Fruit fly (Drosophila melanogaster) whole organism, pupa: ENCODE measurements around the gene CG10516.

Source experiments
- CG10348 ChIP-seq: fragments of 200-800 bp; sonication (Bioruptor generic); IDR thresholded peaks from 2 replicates; pipeline ENCODE4 v1.3.6; 2022; ENCODE audit warnings: missing biosample characterization, missing genetic modification characterization
- CG12605 ChIP-seq: fragments of 200-800 bp; sonication (Bioruptor generic); IDR thresholded peaks from 2 replicates; pipeline ENCODE4 v1.3.6; 2022; ENCODE audit warnings: missing biosample characterization, missing genetic modification characterization
- CG13204 ChIP-seq: fragments of 200-800 bp; sonication (Bioruptor generic); optimal IDR thresholded peaks from 2 replicates; lab custom pipeline; 2018; ENCODE audit warnings: missing biosample characterization, mild to moderate bottlenecking, missing genetic modification characterization, moderate library complexity
- CG14655 ChIP-seq: fragments of 200-800 bp; sonication (Bioruptor generic); optimal IDR thresholded peaks from 3 replicates; lab custom pipeline; 2017; ENCODE audit warnings: mild to moderate bottlenecking, missing biosample characterization, missing genetic modification reagents, missing genetic modification characterization
- CG15710 ChIP-seq: fragments of 200-800 bp; sonication (Bioruptor generic); optimal IDR thresholded peaks from 2 replicates; lab custom pipeline; 2018; ENCODE audit warnings: missing biosample characterization, mild to moderate bottlenecking, missing genetic modification characterization, moderate library complexity
- CG17806 ChIP-seq: fragments of 200-800 bp; sonication (Bioruptor generic); optimal IDR thresholded peaks from 2 replicates; lab custom pipeline; 2018; ENCODE audit warnings: missing biosample characterization, mild to moderate bottlenecking, missing genetic modification characterization, moderate library complexity
- CG32121 ChIP-seq: fragments of 200-800 bp; sonication (Bioruptor generic); IDR thresholded peaks from 2 replicates; pipeline ENCODE4 v1.3.6; 2022; ENCODE audit warnings: missing biosample characterization, missing genetic modification characterization
- CG34367 ChIP-seq: fragments of 200-800 bp; sonication (Bioruptor generic); optimal IDR thresholded peaks from 2 replicates; lab custom pipeline; 2018; ENCODE audit warnings: missing biosample characterization, mild to moderate bottlenecking, missing genetic modification characterization
- CG4496 ChIP-seq: fragments of 200-800 bp; sonication (Bioruptor generic); IDR thresholded peaks from 3 replicates; pipeline ENCODE4 v1.3.6; 2022; ENCODE audit warnings: missing biosample characterization, missing genetic modification characterization
- CG8159 ChIP-seq: fragments of 200-800 bp; sonication (Bioruptor generic); optimal IDR thresholded peaks from 3 replicates; lab custom pipeline; 2018; ENCODE audit warnings: missing biosample characterization, mild to moderate bottlenecking, missing genetic modification characterization, moderate library complexity
- CG8301 ChIP-seq: fragments of 200-800 bp; sonication (Bioruptor generic); optimal IDR thresholded peaks from 2 replicates; lab custom pipeline; 2018; ENCODE audit warnings: missing biosample characterization, mild to moderate bottlenecking, missing genetic modification characterization
- CG9948 ChIP-seq: fragments of 200-800 bp; sonication (Bioruptor generic); optimal IDR thresholded peaks from 2 replicates; lab custom pipeline; 2018; ENCODE audit warnings: missing biosample characterization, mild to moderate bottlenecking, missing genetic modification characterization, moderate library complexity
- D1 ChIP-seq: fragments of 200-800 bp; sonication (Bioruptor generic); optimal IDR thresholded peaks from 2 replicates; lab custom pipeline; 2018; ENCODE audit warnings: missing biosample characterization, mild to moderate bottlenecking, missing genetic modification characterization, moderate library complexity
- EcR ChIP-seq: fragments of 200-800 bp; sonication (Bioruptor generic); optimal IDR thresholded peaks from 3 replicates; lab custom pipeline; 2019; ENCODE audit warnings: missing biosample characterization, missing genetic modification characterization, mild to moderate bottlenecking, moderate library complexity, missing genetic modification reagents
- Ets98B ChIP-seq: fragments of 200-800 bp; sonication (Bioruptor generic); IDR thresholded peaks from 2 replicates; pipeline ENCODE4 v1.3.6; 2022; ENCODE audit warnings: missing biosample characterization, missing genetic modification characterization
- Pif1A ChIP-seq: fragments of 200-800 bp; sonication (Bioruptor generic); optimal IDR thresholded peaks from 3 replicates; lab custom pipeline; 2016; ENCODE audit warnings: missing biosample characterization, missing genetic modification characterization
- Pif1B ChIP-seq: fragments of 200-800 bp; sonication (Bioruptor generic); optimal IDR thresholded peaks from 3 replicates; lab custom pipeline; 2016; ENCODE audit warnings: missing biosample characterization, missing genetic modification characterization
- Snoo ChIP-seq: fragments of 200-800 bp; sonication (Bioruptor generic); optimal IDR thresholded peaks from 3 replicates; lab custom pipeline; 2017; ENCODE audit warnings: missing biosample characterization, mild to moderate bottlenecking, missing genetic modification characterization, inconsistent platforms
- fd96Ca ChIP-seq: fragments of 200-800 bp; sonication (Bioruptor generic); IDR thresholded peaks from 3 replicates; pipeline ENCODE4 v1.3.6; 2022; ENCODE audit warnings: missing biosample characterization, missing genetic modification characterization
- gl ChIP-seq: fragments of 200-800 bp; sonication (Bioruptor generic); optimal IDR thresholded peaks from 2 replicates; lab custom pipeline; 2018; ENCODE audit warnings: missing biosample characterization, mild to moderate bottlenecking, missing genetic modification characterization
- rn ChIP-seq: fragments of 200-800 bp; sonication (Bioruptor generic); IDR thresholded peaks from 2 replicates; pipeline ENCODE4 v1.3.6; 2022; ENCODE audit warnings: missing biosample characterization, missing genetic modification characterization

The CG10516 gene

DNA sequence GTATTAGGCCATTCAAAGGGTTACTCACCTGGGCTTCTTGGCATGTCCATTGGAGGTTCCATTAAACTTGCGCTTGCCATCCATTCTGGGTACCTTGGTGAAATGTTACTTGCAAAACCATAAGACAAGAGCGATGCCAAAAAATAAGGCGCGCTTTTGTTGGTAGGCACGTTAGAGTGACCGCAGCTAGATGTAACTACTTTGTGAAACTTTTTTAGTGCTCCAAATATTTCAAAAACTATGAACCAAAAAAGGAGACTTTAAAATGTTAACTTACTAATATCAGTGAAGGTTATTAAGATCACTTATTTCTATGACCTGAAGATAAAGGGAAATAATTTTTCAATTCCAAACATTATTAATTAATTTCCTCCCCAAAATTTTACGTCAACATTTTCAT, 19.6 kb downstream of the CG10516 start, which contains the start of gene PolD1:
Gene PolD1, minus strand, starts transcription at position 181 of the 400 bp plus-strand sequence.
- TF ChIP-seq D1 = no peak
- no peak for TF ChIP-seq CG9948
- no peak for TF ChIP-seq rn
- no peak for TF ChIP-seq Pif1A
- no peak for TF ChIP-seq CG32121 (GFP tag; lab: Robert Waterston, UW)
- TF ChIP-seq CG13204 (GFP tag; lab: Kevin White, UChicago) = no peak
- no peak for TF ChIP-seq CG14655 (GFP tag; lab: Kevin White, UChicago)
- no peak for TF ChIP-seq CG12605 (GFP tag; lab: Robert Waterston, UW)
- no peak for TF ChIP-seq CG17806 (tag; lab: Kevin White, UChicago)
- no peak for TF ChIP-seq CG15710
- TF ChIP-seq Pif1B (GFP tag; lab: Kevin White, UChicago) = no peak

DNA sequence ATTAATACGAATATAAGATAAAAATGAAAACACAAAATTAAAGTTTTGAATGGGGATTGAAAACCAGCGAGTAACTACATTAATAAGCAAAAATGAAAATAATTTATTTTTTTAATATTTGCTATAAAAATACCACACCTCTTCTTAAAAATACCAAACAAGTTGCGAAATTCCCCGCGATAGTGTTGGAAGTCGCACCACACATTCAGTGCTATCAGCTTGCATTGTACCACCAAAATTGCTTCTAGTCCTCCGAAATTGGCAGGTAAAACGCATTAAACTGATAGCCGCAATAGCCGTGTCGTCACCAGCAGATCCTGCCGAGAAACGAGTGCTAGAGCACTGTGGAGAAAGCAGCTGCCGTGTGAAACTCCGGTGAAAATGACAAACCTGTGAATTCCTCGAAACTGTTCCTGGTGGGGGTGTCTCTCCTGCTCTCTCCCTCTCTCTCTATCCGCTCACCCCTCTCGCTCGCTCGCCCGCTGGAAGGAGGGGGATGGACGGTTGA, 20.1 kb downstream of the CG10516 start, which contains the start of gene Hip14:
Gene Hip14, plus strand, starts transcription at position 198 of the 508 bp plus-strand sequence.
- TF ChIP-seq Ets98B (GFP tag; lab: Robert Waterston, UW) (peak; percentile 7; the same call in 1 of the 2 replicates), Snoo (peak; percentile 28), gl (peak; percentile 2), rn (no peak)

DNA sequence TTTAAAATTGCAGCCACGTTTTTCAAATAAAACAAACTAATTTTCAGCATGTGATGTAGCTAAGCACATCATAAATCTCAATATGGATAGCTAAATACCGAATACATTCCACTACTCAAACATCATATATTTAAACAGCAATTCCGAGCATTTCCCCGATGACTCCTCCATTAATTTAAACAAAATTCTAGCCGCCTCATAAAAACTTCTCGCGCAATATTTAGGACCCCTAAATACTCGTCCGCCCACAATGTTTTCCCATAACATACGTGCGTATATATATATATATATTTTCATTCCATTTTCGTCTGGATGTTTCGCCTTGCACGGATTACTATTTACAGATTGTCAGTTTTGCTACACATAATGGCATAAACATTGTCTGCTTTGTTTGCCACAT, 28.0 kb downstream of the CG10516 start:
- TF ChIP-seq rn (no peak), Pif1B (GFP tag; lab: Kevin White, UChicago) (no peak), CG10348 (GFP tag; lab: Robert Waterston, UW) (no peak), D1 (no peak), CG8301 (tag; lab: Kevin White, UChicago) (no peak)
- TF ChIP-seq, all 21 proteins: peak for 0

DNA sequence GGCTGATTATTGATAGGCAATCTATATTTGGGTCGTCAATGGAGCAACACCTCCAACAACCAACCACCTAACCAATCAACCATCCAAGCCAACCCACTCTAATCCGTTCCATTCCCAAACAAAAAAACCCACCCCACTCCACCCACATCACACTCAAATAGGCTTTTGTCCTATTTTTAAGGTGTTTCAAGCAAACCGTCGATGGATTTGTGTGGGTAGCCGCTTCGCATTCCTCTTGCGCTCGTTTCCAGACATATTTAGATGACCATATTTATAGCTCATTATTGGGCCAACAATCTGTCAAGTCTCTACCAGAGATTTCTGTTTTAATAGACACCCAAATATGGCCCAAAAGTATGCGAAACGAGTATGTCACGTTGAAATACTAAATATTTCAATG, 30.2 kb downstream of the CG10516 start:
- no peak for TF ChIP-seq CG13204 (GFP tag; lab: Kevin White, UChicago)
- no peak for TF ChIP-seq Pif1B (GFP tag; lab: Kevin White, UChicago)

DNA sequence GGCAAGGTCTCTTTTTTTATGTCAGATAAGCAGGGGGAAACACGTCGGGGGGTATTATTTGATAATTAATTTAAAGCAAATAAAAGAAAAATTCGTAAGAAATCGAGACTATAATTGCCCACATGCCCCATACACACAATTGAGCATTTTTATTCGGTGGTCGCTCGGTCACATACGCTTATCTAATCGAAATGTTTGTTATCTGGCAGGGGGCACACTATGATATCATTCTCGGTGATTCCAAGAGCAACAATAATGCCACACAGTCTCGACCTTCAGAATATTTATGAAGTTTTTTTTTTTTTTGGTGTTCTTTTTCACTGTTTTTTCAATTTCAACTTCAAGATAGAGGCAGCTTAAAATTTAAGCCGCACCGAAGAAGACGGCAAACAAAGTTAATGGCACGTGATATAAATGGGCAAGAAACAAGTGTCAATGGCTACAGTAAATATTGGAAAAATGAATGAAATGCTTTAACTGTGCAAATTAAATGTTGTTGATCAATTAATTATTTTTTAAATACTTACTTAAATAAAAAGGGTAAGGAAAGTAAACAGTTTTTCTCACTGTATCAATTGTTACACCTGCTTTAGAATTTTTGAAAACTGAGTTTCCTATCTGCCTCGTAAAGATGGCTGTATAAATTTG, 31.5 kb downstream of the CG10516 start:
- TF ChIP-seq CG34367 = no peak
- no peak for TF ChIP-seq CG8159 (tag; lab: Kevin White, UChicago)
- peak; percentile 3 for TF ChIP-seq CG17806 (tag; lab: Kevin White, UChicago)
- TF ChIP-seq CG4496 (GFP tag; lab: Robert Waterston, UW) = no peak
- TF ChIP-seq, all 21 proteins: peak for 1

DNA sequence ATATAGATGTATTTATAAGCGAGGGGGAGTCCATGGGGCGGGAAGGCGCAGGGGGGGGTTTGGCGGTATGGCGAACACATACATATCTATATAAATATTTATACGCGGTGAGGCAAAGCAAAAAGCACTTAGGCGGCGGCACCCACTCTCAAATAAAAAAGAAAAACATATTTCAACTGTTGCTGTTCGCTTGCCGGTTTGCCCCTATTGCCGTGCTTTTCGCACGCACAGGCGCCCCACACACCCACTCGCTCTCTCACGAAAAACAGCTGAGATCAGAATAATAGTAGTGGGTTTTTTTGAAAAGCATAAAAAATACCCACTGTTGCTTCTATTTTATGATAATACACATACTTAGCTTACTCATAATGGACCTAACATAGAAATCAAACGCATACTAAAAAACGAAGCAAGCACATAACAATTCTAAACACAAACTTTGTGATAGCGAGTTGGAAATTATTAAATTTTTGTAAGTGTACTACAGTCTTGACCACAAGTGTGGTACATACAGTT, 33.2 kb downstream of the CG10516 start:
- TF ChIP-seq CG12605 (GFP tag; lab: Robert Waterston, UW) (peak; percentile 30; the same call in 1 of the 2 replicates), CG34367 (no peak), fd96Ca (GFP tag; lab: Robert Waterston, UW) (no peak), CG15710 (peak; percentile 27), D1 (no peak), Snoo (no peak), CG17806 (tag; lab: Kevin White, UChicago) (peak; percentile 10), Ets98B (GFP tag; lab: Robert Waterston, UW) (peak; percentile 77), CG4496 (GFP tag; lab: Robert Waterston, UW) (no peak; the same call in 2 of the 3 replicates), CG9948 (no peak), CG8301 (tag; lab: Kevin White, UChicago) (peak; percentile 73), CG13204 (GFP tag; lab: Kevin White, UChicago) (no peak), CG32121 (GFP tag; lab: Robert Waterston, UW) (peak; percentile 88), Pif1B (GFP tag; lab: Kevin White, UChicago) (no peak), CG8159 (tag; lab: Kevin White, UChicago) (no peak), rn (no peak), CG14655 (GFP tag; lab: Kevin White, UChicago) (peak; percentile 74), EcR (no peak), CG10348 (GFP tag; lab: Robert Waterston, UW) (peak; percentile 60; the same call in 1 of the 2 replicates), Pif1A (peak; percentile 62), gl (no peak)

DNA sequence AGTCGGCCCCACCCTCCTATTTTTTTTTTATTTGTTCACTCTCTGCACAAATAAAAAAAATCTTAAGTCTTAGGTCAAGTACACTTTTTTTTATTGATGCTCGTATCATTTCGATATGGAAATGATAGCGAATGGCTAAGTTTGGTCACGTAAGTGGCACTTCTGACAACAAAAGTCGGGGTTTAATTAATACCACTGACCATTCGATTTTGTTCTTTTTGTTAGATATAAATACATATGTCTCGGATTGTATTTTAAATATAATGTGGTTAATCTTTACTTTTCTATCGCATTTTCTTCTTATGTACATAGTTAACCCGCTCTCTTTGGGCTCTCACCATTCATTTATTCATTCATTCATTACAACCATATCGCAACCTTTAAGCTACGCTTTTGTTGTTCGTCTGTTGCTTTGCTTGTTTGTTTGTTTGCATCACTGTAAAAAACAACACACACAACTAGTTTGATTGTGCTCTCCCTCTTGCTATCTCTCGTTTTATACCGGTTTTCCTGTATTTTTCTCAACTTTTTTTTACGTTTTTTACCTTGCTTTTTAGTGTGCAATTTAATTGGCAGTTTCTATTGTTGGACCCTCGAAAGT, 34.2 kb downstream of the CG10516 start:
- TF ChIP-seq CG9948 (peak; percentile 1), CG17806 (tag; lab: Kevin White, UChicago) (peak; percentile 12), CG10348 (GFP tag; lab: Robert Waterston, UW) (no peak), CG15710 (peak; percentile 32), Ets98B (GFP tag; lab: Robert Waterston, UW) (peak; percentile 62), gl (peak; percentile 78), D1 (no peak), rn (no peak), CG12605 (GFP tag; lab: Robert Waterston, UW) (peak; percentile 84), CG8159 (tag; lab: Kevin White, UChicago) (no peak), CG34367 (peak; percentile 26), CG32121 (GFP tag; lab: Robert Waterston, UW) (peak; percentile 48; the same call in 1 of the 2 replicates), CG14655 (GFP tag; lab: Kevin White, UChicago) (peak; percentile 62), CG8301 (tag; lab: Kevin White, UChicago) (peak; percentile 52), Pif1A (peak; percentile 60), EcR (no peak), fd96Ca (GFP tag; lab: Robert Waterston, UW) (no peak; the same call in 1 of the 3 replicates), CG4496 (GFP tag; lab: Robert Waterston, UW) (no peak), CG13204 (GFP tag; lab: Kevin White, UChicago) (peak; percentile 41), Pif1B (GFP tag; lab: Kevin White, UChicago) (peak; percentile 37), Snoo (no peak)
